Fruit fly (Drosophila melanogaster) whole organism, pupa: ENCODE measurements around the gene Cyp12e1.

Source experiments
- CG12605 ChIP-seq: fragments of 200-800 bp; sonication (Bioruptor generic); IDR thresholded peaks from 2 replicates; pipeline ENCODE4 v1.3.6; 2022; ENCODE audit warnings: missing biosample characterization, missing genetic modification characterization
- CG15710 ChIP-seq: fragments of 200-800 bp; sonication (Bioruptor generic); optimal IDR thresholded peaks from 2 replicates; lab custom pipeline; 2018; ENCODE audit warnings: missing biosample characterization, mild to moderate bottlenecking, missing genetic modification characterization, moderate library complexity
- CG34367 ChIP-seq: fragments of 200-800 bp; sonication (Bioruptor generic); optimal IDR thresholded peaks from 2 replicates; lab custom pipeline; 2018; ENCODE audit warnings: missing biosample characterization, mild to moderate bottlenecking, missing genetic modification characterization
- CG8159 ChIP-seq: fragments of 200-800 bp; sonication (Bioruptor generic); optimal IDR thresholded peaks from 3 replicates; lab custom pipeline; 2018; ENCODE audit warnings: missing biosample characterization, mild to moderate bottlenecking, missing genetic modification characterization, moderate library complexity
- CG9948 ChIP-seq: fragments of 200-800 bp; sonication (Bioruptor generic); optimal IDR thresholded peaks from 2 replicates; lab custom pipeline; 2018; ENCODE audit warnings: missing biosample characterization, mild to moderate bottlenecking, missing genetic modification characterization, moderate library complexity
- Pif1A ChIP-seq: fragments of 200-800 bp; sonication (Bioruptor generic); optimal IDR thresholded peaks from 3 replicates; lab custom pipeline; 2016; ENCODE audit warnings: missing biosample characterization, missing genetic modification characterization
- fd96Ca ChIP-seq: fragments of 200-800 bp; sonication (Bioruptor generic); IDR thresholded peaks from 3 replicates; pipeline ENCODE4 v1.3.6; 2022; ENCODE audit warnings: missing biosample characterization, missing genetic modification characterization

DNA sequence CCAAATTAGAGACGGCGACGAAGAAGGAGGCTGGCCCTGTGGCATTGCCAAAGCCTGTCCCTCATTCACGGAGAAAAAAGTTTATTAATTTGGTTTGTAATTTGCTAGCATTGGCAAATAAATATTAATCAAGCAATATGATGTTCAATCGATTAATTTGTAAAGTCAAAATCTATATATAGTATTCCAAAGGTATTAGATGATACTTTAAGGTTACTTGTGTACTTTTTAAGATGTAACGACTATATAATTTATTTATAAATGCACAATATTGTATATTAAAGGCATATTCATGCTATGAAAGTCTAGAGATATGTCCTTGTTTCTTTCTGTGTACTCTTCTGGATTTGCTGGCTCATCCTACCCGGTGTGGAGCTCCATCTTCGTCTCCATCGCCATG lies 37.2 kb downstream of the Cyp12e1 start:
- peak; percentile 64 for TF ChIP-seq CG9948 (tag; lab: Kevin White, UChicago)
- peak; percentile 27 for TF ChIP-seq CG15710 (tag; lab: Kevin White, UChicago)
- peak; percentile 49 for TF ChIP-seq CG8159 (tag; lab: Kevin White, UChicago)
- TF ChIP-seq CG34367 = peak; percentile 7
- TF ChIP-seq Pif1A (GFP tag; lab: Kevin White, UChicago) = no peak
- TF ChIP-seq CG12605 (GFP tag; lab: Robert Waterston, UW) = no peak
- TF ChIP-seq fd96Ca (GFP tag; lab: Robert Waterston, UW) = no peak
